Fruit fly (Drosophila melanogaster) whole organism, prepupa: ENCODE data around the gene CG42371.

Experiments used
- CG6854 ChIP-seq: fragments of 200-800 bp; sonication (Bioruptor generic); optimal IDR thresholded peaks from 2 replicates; lab custom pipeline; 2017; ENCODE audit warnings: missing biosample characterization, mild to moderate bottlenecking, missing genetic modification characterization
- Hr39 ChIP-seq: fragments of 200-800 bp; sonication (Bioruptor generic); optimal IDR thresholded peaks from 2 replicates; lab custom pipeline; 2016; ENCODE audit warnings: missing biosample characterization, missing genetic modification characterization
- fd85E ChIP-seq: fragments of 200-800 bp; sonication (Bioruptor generic); optimal IDR thresholded peaks from 3 replicates; lab custom pipeline; 2016; ENCODE audit warnings: missing biosample characterization, missing genetic modification characterization

dm6 chr2L:2175090-2175830 lies 41.8 kb downstream of the CG42371 start:
- TF ChIP-seq Hr39 = peak; percentile 7
- peak; percentile 43 for TF ChIP-seq CG6854 (GFP tag; lab: Kevin White, UChicago)
- TF ChIP-seq fd85E (GFP tag; lab: Kevin White, UChicago) = no peak
